Worm (Caenorhabditis elegans): Measurements from ENCODE around the gene Y25C1A.14.

ce11 chrII:3067447-3067846 lies 29.3 kb downstream of the Y25C1A.14 start:
- TF ChIP-seq lin-15B (tag; optimal IDR thresholded peaks at IDR 0.05) = no peak
- no peak for TF ChIP-seq elt-3 (tag; optimal IDR thresholded peaks at IDR 0.05)
- no peak for TF ChIP-seq pha-4 (tag; optimal IDR thresholded peaks at IDR 0.05)
- no peak for TF ChIP-seq egl-27 (tag; optimal IDR thresholded peaks at IDR 0.05)
- TF ChIP-seq nhr-28 (tag; optimal IDR thresholded peaks at IDR 0.05) = no peak
- no peak for TF ChIP-seq tbx-2 (tag; optimal IDR thresholded peaks at IDR 0.05)
- TF ChIP-seq ceh-82 (tag; optimal IDR thresholded peaks at IDR 0.05) = no peak
- no peak for TF ChIP-seq nhr-23 (tag; optimal IDR thresholded peaks at IDR 0.05)
- no peak for TF ChIP-seq ZK546.5 (tag; optimal IDR thresholded peaks at IDR 0.05)

All from whole organism, L3 larva.